Fruit fly (Drosophila melanogaster) whole organism, wandering third instar larva: ENCODE data around the gene stck.
A peak's percentile ranks its signal among the peaks of the same experiment; 100 is the strongest.

Experiments used
- Abd-B ChIP-seq: fragments of >200 bp; optimal IDR thresholded peaks from 2 replicates; lab custom pipeline; 2017; ENCODE audit warnings: missing biosample characterization, missing genetic modification characterization
- CG32264 ChIP-seq: fragments of 200-800 bp; sonication (Bioruptor generic); optimal IDR thresholded peaks from 2 replicates; lab custom pipeline; 2016; ENCODE audit warnings: missing biosample characterization, missing genetic modification characterization
- CG9705 ChIP-seq: fragments of 200-800 bp; sonication (Bioruptor generic); optimal IDR thresholded peaks from 2 replicates; lab custom pipeline; 2018; ENCODE audit warnings: missing biosample characterization, mild to moderate bottlenecking, missing genetic modification characterization
- CrebA ChIP-seq: fragments of 200-800 bp; sonication (Bioruptor generic); optimal IDR thresholded peaks from 2 replicates; lab custom pipeline; 2016; ENCODE audit warnings: missing biosample characterization, mild to moderate bottlenecking, missing genetic modification characterization, borderline replicate concordance
- Dfd ChIP-seq: fragments of >200 bp; optimal IDR thresholded peaks from 2 replicates; lab custom pipeline; 2017; ENCODE audit warnings: missing biosample characterization, missing genetic modification characterization
- Dif ChIP-seq: fragments of 200-275, 200-300 bp; sonication (Bioruptor generic); optimal IDR thresholded peaks from 2 replicates; lab custom pipeline; 2018; ENCODE audit warnings: missing biosample characterization, missing genetic modification characterization; ENCODE audit not compliant: partially characterized antibody
- GATAd ChIP-seq: sonication (Bioruptor generic); optimal IDR thresholded peaks from 2 replicates; lab custom pipeline; 2016; ENCODE audit warnings: missing biosample characterization, missing genetic modification characterization
- HLH106 ChIP-seq: fragments of 200-800 bp; optimal IDR thresholded peaks from 3 replicates; lab custom pipeline; 2019; ENCODE audit warnings: missing biosample characterization, mild to moderate bottlenecking, missing genetic modification characterization, moderate library complexity
- Hnf4 ChIP-seq: fragments of 200-800 bp; sonication (Bioruptor generic); optimal IDR thresholded peaks from 2 replicates; lab custom pipeline; 2016; ENCODE audit warnings: missing biosample characterization, mild to moderate bottlenecking, missing genetic modification characterization
- Hr78 ChIP-seq: fragments of >200 bp; optimal IDR thresholded peaks from 2 replicates; lab custom pipeline; 2017; ENCODE audit warnings: missing biosample characterization, missing genetic modification characterization
- Hr83 ChIP-seq: fragments of 200-300 bp; sonication (Bioruptor generic); optimal IDR thresholded peaks from 2 replicates; lab custom pipeline; 2016; ENCODE audit warnings: missing biosample characterization, mild to moderate bottlenecking, missing genetic modification characterization, moderate library complexity; ENCODE audit not compliant: poor library complexity, severe bottlenecking
- Jra ChIP-seq: sonication (Bioruptor generic); optimal IDR thresholded peaks from 2 replicates; lab custom pipeline; 2016; ENCODE audit warnings: missing biosample characterization, missing genetic modification characterization
- Mio ChIP-seq: sonication (Bioruptor generic); optimal IDR thresholded peaks from 2 replicates; lab custom pipeline; 2016; ENCODE audit warnings: missing biosample characterization, missing genetic modification characterization
- Myc ChIP-seq: fragments of >200 bp; optimal IDR thresholded peaks from 2 replicates; lab custom pipeline; 2017
- N ChIP-seq: fragments of >200 bp; optimal IDR thresholded peaks from 2 replicates; lab custom pipeline; 2018; ENCODE audit warnings: missing biosample characterization, missing external identifiers, missing genetic modification characterization
- OdsH ChIP-seq: fragments of 200-800 bp; sonication (Bioruptor generic); optimal IDR thresholded peaks from 2 replicates; lab custom pipeline; 2016; ENCODE audit warnings: missing biosample characterization, mild to moderate bottlenecking, missing genetic modification characterization
- Rel ChIP-seq, 2 experiments: fragments of 200-800 bp; sonication (Bioruptor generic) in 1 of 2; optimal IDR thresholded peaks; 2 replicates in 1 of 2; 3 replicates in 1 of 2; lab custom pipeline; 2016 to 2019; ENCODE audit warnings: mild to moderate bottlenecking in 2 of 2, missing biosample characterization in 2 of 2, missing genetic modification characterization in 2 of 2, moderate library complexity in 1 of 2
- Sp1 ChIP-seq: fragments of 200-800 bp; sonication (Bioruptor generic); optimal IDR thresholded peaks from 3 replicates; lab custom pipeline; 2019; ENCODE audit warnings: missing biosample characterization, mild to moderate bottlenecking, missing genetic modification characterization, moderate library complexity
- Vsx2 ChIP-seq: fragments of 200-300, 225-300 bp; sonication (Bioruptor generic); optimal IDR thresholded peaks from 2 replicates; lab custom pipeline; 2018; ENCODE audit warnings: missing biosample characterization, missing genetic modification characterization; ENCODE audit not compliant: partially characterized antibody
- br ChIP-seq: fragments of 200-800 bp; sonication (Bioruptor generic); optimal IDR thresholded peaks from 2 replicates; lab custom pipeline; 2016; ENCODE audit warnings: missing biosample characterization, missing genetic modification characterization
- brk ChIP-seq: fragments of 200-800 bp; sonication (Bioruptor generic); optimal IDR thresholded peaks from 2 replicates; lab custom pipeline; 2016; ENCODE audit warnings: missing biosample characterization, mild to moderate bottlenecking, missing genetic modification characterization
- dl ChIP-seq, 2 experiments: fragments of 175-275, 200-275 bp in 1 of 2; fragments of 200-275 bp in 1 of 2; sonication (Bioruptor generic); optimal IDR thresholded peaks; lab custom pipeline; 2018; ENCODE audit warnings: mild to moderate bottlenecking in 2 of 2, missing biosample characterization in 2 of 2, missing genetic modification characterization in 2 of 2, moderate library complexity in 2 of 2; ENCODE audit not compliant: partially characterized antibody in 2 of 2, insufficient read depth in 1 of 2
- dmrt93B ChIP-seq: fragments of 200-800 bp; sonication (Bioruptor generic); optimal IDR thresholded peaks from 2 replicates; lab custom pipeline; 2018; ENCODE audit warnings: missing biosample characterization, mild to moderate bottlenecking, missing genetic modification characterization
- dsf ChIP-seq: sonication (Bioruptor generic); optimal IDR thresholded peaks from 2 replicates; lab custom pipeline; 2016; ENCODE audit warnings: missing biosample characterization, missing genetic modification characterization, borderline replicate concordance
- ey ChIP-seq: fragments of 200-800 bp; sonication (Bioruptor generic); optimal IDR thresholded peaks from 2 replicates; lab custom pipeline; 2016; ENCODE audit warnings: missing biosample characterization, missing genetic modification characterization
- foxo ChIP-seq, 2 experiments: fragments of 200-800 bp; sonication (Bioruptor generic); optimal IDR thresholded peaks; 2 replicates in 1 of 2; 3 replicates in 1 of 2; lab custom pipeline; 2016 to 2017; ENCODE audit warnings: missing biosample characterization in 2 of 2, missing genetic modification characterization in 2 of 2
- fru ChIP-seq: fragments of 200-800 bp; sonication (Bioruptor generic); optimal IDR thresholded peaks from 3 replicates; lab custom pipeline; 2016; ENCODE audit warnings: missing biosample characterization, mild to moderate bottlenecking, missing genetic modification characterization
- h ChIP-seq: fragments of 200-800 bp; sonication (Bioruptor generic); optimal IDR thresholded peaks from 3 replicates; lab custom pipeline; 2016; ENCODE audit warnings: missing biosample characterization, mild to moderate bottlenecking, missing genetic modification characterization
- jim ChIP-seq: fragments of 175-275, 200-325 bp; sonication (Bioruptor generic); optimal IDR thresholded peaks from 2 replicates; lab custom pipeline; 2016; ENCODE audit warnings: missing biosample characterization, mild to moderate bottlenecking, missing genetic modification characterization
- lola ChIP-seq: fragments of >200 bp; optimal IDR thresholded peaks from 2 replicates; lab custom pipeline; 2017; ENCODE audit warnings: missing biosample characterization, missing genetic modification characterization
- pan ChIP-seq: fragments of >200 bp; optimal IDR thresholded peaks from 2 replicates; lab custom pipeline; 2017
- psq ChIP-seq: fragments of 200-800 bp; sonication (Bioruptor generic); optimal IDR thresholded peaks from 3 replicates; lab custom pipeline; 2017; ENCODE audit warnings: missing biosample characterization, mild to moderate bottlenecking, missing genetic modification characterization, moderate library complexity
- rgr ChIP-seq: fragments of 200-800 bp; sonication (Bioruptor generic); optimal IDR thresholded peaks from 3 replicates; lab custom pipeline; 2016; ENCODE audit warnings: missing biosample characterization, mild to moderate bottlenecking, missing genetic modification characterization
- sage ChIP-seq: fragments of 200-800 bp; sonication (Bioruptor generic); optimal IDR thresholded peaks from 2 replicates; lab custom pipeline; 2016; ENCODE audit warnings: missing biosample characterization, mild to moderate bottlenecking, missing genetic modification characterization
- sv ChIP-seq: fragments of 200-800 bp; sonication (Bioruptor generic); optimal IDR thresholded peaks from 3 replicates; lab custom pipeline; 2016; ENCODE audit warnings: missing biosample characterization, missing genetic modification characterization
- tai ChIP-seq: sonication (Bioruptor generic); optimal IDR thresholded peaks from 2 replicates; lab custom pipeline; 2016; ENCODE audit warnings: missing biosample characterization, missing genetic modification characterization
- usp ChIP-seq: fragments of >200 bp; optimal IDR thresholded peaks from 2 replicates; lab custom pipeline; 2017; ENCODE audit warnings: missing biosample characterization, missing genetic modification characterization
- woc ChIP-seq: sonication (Bioruptor generic); optimal IDR thresholded peaks from 2 replicates; lab custom pipeline; 2016; ENCODE audit warnings: missing biosample characterization, mild to moderate bottlenecking, missing genetic modification characterization

Gene stck

dm6 chr3R:8353994-8354393 lies 2.8 kb upstream of the stck start:
- no peak for TF ChIP-seq Myc
- no peak for TF ChIP-seq sage (GFP tag; lab: Kevin White, UChicago)
- no peak for TF ChIP-seq Mio
- no peak for TF ChIP-seq tai (GFP tag; lab: Kevin White, UChicago)
- TF ChIP-seq GATAd (GFP tag; lab: Kevin White, UChicago): no peak
- no peak for TF ChIP-seq Sp1
- TF ChIP-seq CrebA (GFP tag; lab: Kevin White, UChicago): no peak
- TF ChIP-seq foxo (GFP tag; optimal IDR thresholded peaks at IDR 0.05; lab: Kevin White, UChicago): no peak

- TF ChIP-seq br (GFP tag; lab: Kevin White, UChicago) (peak; percentile 45), foxo (GFP tag; optimal IDR thresholded peaks at IDR 0.05; lab: Kevin White, UChicago) (peak in 1 of 2 experiments; percentile 69), HLH106 (peak; percentile 68), Vsx2 (GFP tag; lab: Kevin White, UChicago) (no peak), dmrt93B (GFP tag; lab: Kevin White, UChicago) (peak; percentile 30), Hnf4 (GFP tag; lab: Kevin White, UChicago) (peak; percentile 54), rgr (GFP tag; lab: Kevin White, UChicago) (peak; percentile 73), Sp1 (peak; percentile 70), h (GFP tag; lab: Kevin White, UChicago) (peak; percentile 60), ey (GFP tag; lab: Kevin White, UChicago) (peak; percentile 45), OdsH (GFP tag; lab: Kevin White, UChicago) (peak; percentile 63), CG9705 (GFP tag; lab: Kevin White, UChicago) (peak; percentile 13), fru (GFP tag; lab: Kevin White, UChicago) (peak; percentile 37), CG32264 (GFP tag; lab: Kevin White, UChicago) (peak; percentile 18), psq (peak; percentile 19), dl (GFP tag; optimal IDR thresholded peaks at IDR 0.05; lab: Kevin White, UChicago; ENCODE audit: insufficient read depth in 1 of 2, partially characterized antibody in 2 of 2) (no peak), Mio (no peak), lola (GFP tag; lab: Kevin White, UChicago) (no peak), brk (GFP tag; lab: Kevin White, UChicago) (no peak), Jra (GFP tag; lab: Kevin White, UChicago) (peak; percentile 17), Rel (GFP tag; optimal IDR thresholded peaks at IDR 0.05; lab: Kevin White, UChicago) (no peak), Rel (tag; optimal IDR thresholded peaks at IDR 0.05; lab: Kevin White, UChicago) (peak; percentile 80)
- TF ChIP-seq, all 38 proteins: peak for 16
These were observed 2.3 kb upstream of the stck start for dm6 chr3R:8354458-8354857.

- TF ChIP-seq br (GFP tag; lab: Kevin White, UChicago) (peak; percentile 9), ey (GFP tag; lab: Kevin White, UChicago) (peak; percentile 24), tai (GFP tag; lab: Kevin White, UChicago) (no peak), GATAd (GFP tag; lab: Kevin White, UChicago) (no peak), HLH106 (peak; percentile 43), sage (GFP tag; lab: Kevin White, UChicago) (no peak), h (GFP tag; lab: Kevin White, UChicago) (peak; percentile 10)
These were observed 1.8 kb upstream of the stck start for dm6 chr3R:8354969-8355368.

dm6 chr3R:8355579-8355978 lies 1.2 kb upstream of the stck start:
- TF ChIP-seq CrebA (GFP tag; lab: Kevin White, UChicago): no peak
- TF ChIP-seq Hr78 (GFP tag; lab: Kevin White, UChicago): no peak
- no peak for TF ChIP-seq tai (GFP tag; lab: Kevin White, UChicago)
- peak; percentile 9 for TF ChIP-seq psq
- TF ChIP-seq sv (GFP tag; lab: Kevin White, UChicago): peak; percentile 95
- no peak for TF ChIP-seq N (GFP tag; lab: Kevin White, UChicago)
- TF ChIP-seq br (GFP tag; lab: Kevin White, UChicago): peak; percentile 57
- no peak for TF ChIP-seq Abd-B
- no peak for TF ChIP-seq dsf (GFP tag; lab: Kevin White, UChicago)
- no peak for TF ChIP-seq pan
- peak; percentile 61 for TF ChIP-seq rgr (GFP tag; lab: Kevin White, UChicago)
- TF ChIP-seq Dfd (GFP tag; lab: Kevin White, UChicago): no peak
- TF ChIP-seq brk (GFP tag; lab: Kevin White, UChicago): peak; percentile 26
- TF ChIP-seq GATAd (GFP tag; lab: Kevin White, UChicago): no peak
- TF ChIP-seq woc: peak; percentile 12
- no peak for TF ChIP-seq Sp1
- peak; percentile 67 for TF ChIP-seq fru (GFP tag; lab: Kevin White, UChicago)
- peak; percentile 72 for TF ChIP-seq h (GFP tag; lab: Kevin White, UChicago)
- TF ChIP-seq Myc: no peak
- no peak for TF ChIP-seq CG9705 (GFP tag; lab: Kevin White, UChicago)
- TF ChIP-seq Vsx2 (GFP tag; lab: Kevin White, UChicago): no peak
- TF ChIP-seq usp (GFP tag; lab: Kevin White, UChicago): no peak
- peak; percentile 50 for TF ChIP-seq ey (GFP tag; lab: Kevin White, UChicago)
- TF ChIP-seq Hnf4 (GFP tag; lab: Kevin White, UChicago): peak; percentile 11
- no peak for TF ChIP-seq Hr83 (GFP tag; lab: Kevin White, UChicago)
- peak; percentile 38 for TF ChIP-seq OdsH (GFP tag; lab: Kevin White, UChicago)
- no peak for TF ChIP-seq Jra (GFP tag; lab: Kevin White, UChicago)
- no peak for TF ChIP-seq lola (GFP tag; lab: Kevin White, UChicago)
- TF ChIP-seq dmrt93B (GFP tag; lab: Kevin White, UChicago): no peak
- TF ChIP-seq dl (GFP tag; optimal IDR thresholded peaks at IDR 0.05; lab: Kevin White, UChicago; ENCODE audit: insufficient read depth in 1 of 2, partially characterized antibody in 2 of 2): no peak
- TF ChIP-seq Rel (GFP tag; optimal IDR thresholded peaks at IDR 0.05; lab: Kevin White, UChicago): no peak
- TF ChIP-seq Rel (tag; optimal IDR thresholded peaks at IDR 0.05; lab: Kevin White, UChicago): no peak
- TF ChIP-seq Mio: no peak
- peak in 1 of 2 experiments; percentile 54 for TF ChIP-seq foxo (GFP tag; optimal IDR thresholded peaks at IDR 0.05; lab: Kevin White, UChicago)
- no peak for TF ChIP-seq jim (GFP tag; lab: Kevin White, UChicago)
- TF ChIP-seq Dif (GFP tag; lab: Kevin White, UChicago): no peak
